Fruit fly (Drosophila melanogaster) whole organism, pupa: ENCODE data around the gene Alms1a.

Experiments used
- CG10348 ChIP-seq: fragments of 200-800 bp; sonication (Bioruptor generic); IDR thresholded peaks from 2 replicates; pipeline ENCODE4 v1.3.6; 2022; ENCODE audit warnings: missing biosample characterization, missing genetic modification characterization
- CG12605 ChIP-seq: fragments of 200-800 bp; sonication (Bioruptor generic); IDR thresholded peaks from 2 replicates; pipeline ENCODE4 v1.3.6; 2022; ENCODE audit warnings: missing biosample characterization, missing genetic modification characterization
- CG13204 ChIP-seq: fragments of 200-800 bp; sonication (Bioruptor generic); optimal IDR thresholded peaks from 2 replicates; lab custom pipeline; 2018; ENCODE audit warnings: missing biosample characterization, mild to moderate bottlenecking, missing genetic modification characterization, moderate library complexity
- CG14655 ChIP-seq: fragments of 200-800 bp; sonication (Bioruptor generic); optimal IDR thresholded peaks from 3 replicates; lab custom pipeline; 2017; ENCODE audit warnings: mild to moderate bottlenecking, missing biosample characterization, missing genetic modification reagents, missing genetic modification characterization
- CG15710 ChIP-seq: fragments of 200-800 bp; sonication (Bioruptor generic); optimal IDR thresholded peaks from 2 replicates; lab custom pipeline; 2018; ENCODE audit warnings: missing biosample characterization, mild to moderate bottlenecking, missing genetic modification characterization, moderate library complexity
- CG17806 ChIP-seq: fragments of 200-800 bp; sonication (Bioruptor generic); optimal IDR thresholded peaks from 2 replicates; lab custom pipeline; 2018; ENCODE audit warnings: missing biosample characterization, mild to moderate bottlenecking, missing genetic modification characterization, moderate library complexity
- CG32121 ChIP-seq: fragments of 200-800 bp; sonication (Bioruptor generic); IDR thresholded peaks from 2 replicates; pipeline ENCODE4 v1.3.6; 2022; ENCODE audit warnings: missing biosample characterization, missing genetic modification characterization
- CG34367 ChIP-seq: fragments of 200-800 bp; sonication (Bioruptor generic); optimal IDR thresholded peaks from 2 replicates; lab custom pipeline; 2018; ENCODE audit warnings: missing biosample characterization, mild to moderate bottlenecking, missing genetic modification characterization
- CG4496 ChIP-seq: fragments of 200-800 bp; sonication (Bioruptor generic); IDR thresholded peaks from 3 replicates; pipeline ENCODE4 v1.3.6; 2022; ENCODE audit warnings: missing biosample characterization, missing genetic modification characterization
- CG8159 ChIP-seq: fragments of 200-800 bp; sonication (Bioruptor generic); optimal IDR thresholded peaks from 3 replicates; lab custom pipeline; 2018; ENCODE audit warnings: missing biosample characterization, mild to moderate bottlenecking, missing genetic modification characterization, moderate library complexity
- CG8301 ChIP-seq: fragments of 200-800 bp; sonication (Bioruptor generic); optimal IDR thresholded peaks from 2 replicates; lab custom pipeline; 2018; ENCODE audit warnings: missing biosample characterization, mild to moderate bottlenecking, missing genetic modification characterization
- CG9948 ChIP-seq: fragments of 200-800 bp; sonication (Bioruptor generic); optimal IDR thresholded peaks from 2 replicates; lab custom pipeline; 2018; ENCODE audit warnings: missing biosample characterization, mild to moderate bottlenecking, missing genetic modification characterization, moderate library complexity
- D1 ChIP-seq: fragments of 200-800 bp; sonication (Bioruptor generic); optimal IDR thresholded peaks from 2 replicates; lab custom pipeline; 2018; ENCODE audit warnings: missing biosample characterization, mild to moderate bottlenecking, missing genetic modification characterization, moderate library complexity
- EcR ChIP-seq: fragments of 200-800 bp; sonication (Bioruptor generic); optimal IDR thresholded peaks from 3 replicates; lab custom pipeline; 2019; ENCODE audit warnings: missing biosample characterization, missing genetic modification characterization, mild to moderate bottlenecking, moderate library complexity, missing genetic modification reagents
- Ets98B ChIP-seq: fragments of 200-800 bp; sonication (Bioruptor generic); IDR thresholded peaks from 2 replicates; pipeline ENCODE4 v1.3.6; 2022; ENCODE audit warnings: missing biosample characterization, missing genetic modification characterization
- Pif1A ChIP-seq: fragments of 200-800 bp; sonication (Bioruptor generic); optimal IDR thresholded peaks from 3 replicates; lab custom pipeline; 2016; ENCODE audit warnings: missing biosample characterization, missing genetic modification characterization
- Pif1B ChIP-seq: fragments of 200-800 bp; sonication (Bioruptor generic); optimal IDR thresholded peaks from 3 replicates; lab custom pipeline; 2016; ENCODE audit warnings: missing biosample characterization, missing genetic modification characterization
- Snoo ChIP-seq: fragments of 200-800 bp; sonication (Bioruptor generic); optimal IDR thresholded peaks from 3 replicates; lab custom pipeline; 2017; ENCODE audit warnings: missing biosample characterization, mild to moderate bottlenecking, missing genetic modification characterization, inconsistent platforms
- fd96Ca ChIP-seq: fragments of 200-800 bp; sonication (Bioruptor generic); IDR thresholded peaks from 3 replicates; pipeline ENCODE4 v1.3.6; 2022; ENCODE audit warnings: missing biosample characterization, missing genetic modification characterization
- gl ChIP-seq: fragments of 200-800 bp; sonication (Bioruptor generic); optimal IDR thresholded peaks from 2 replicates; lab custom pipeline; 2018; ENCODE audit warnings: missing biosample characterization, mild to moderate bottlenecking, missing genetic modification characterization
- rn ChIP-seq: fragments of 200-800 bp; sonication (Bioruptor generic); IDR thresholded peaks from 2 replicates; pipeline ENCODE4 v1.3.6; 2022; ENCODE audit warnings: missing biosample characterization, missing genetic modification characterization

Alms1a gene

dm6 chrX:4644768-4645167, 9.0 kb upstream of the Alms1a start, which contains the start of gene CG3062:
TSS of gene CG3062 (minus strand) at chrX:4644868.
- TF ChIP-seq CG9948 (tag; lab: Kevin White, UChicago) (no peak), CG8159 (tag; lab: Kevin White, UChicago) (no peak), CG4496 (GFP tag; lab: Robert Waterston, UW) (no peak), CG34367 (tag; lab: Kevin White, UChicago) (no peak), EcR (GFP tag; lab: Kevin White, UChicago) (no peak), gl (tag; lab: Kevin White, UChicago) (no peak), CG14655 (GFP tag; lab: Kevin White, UChicago) (no peak), CG17806 (tag; lab: Kevin White, UChicago) (no peak), rn (no peak), CG32121 (GFP tag; lab: Robert Waterston, UW) (no peak), Ets98B (no peak)

dm6 chrX:4643887-4644286, 8.1 kb upstream of the Alms1a start, which contains the start of gene CG3081:
TSS of gene CG3081 (minus strand) at chrX:4643987.
- TF ChIP-seq Snoo (tag; lab: Kevin White, UChicago) (no peak), Ets98B (no peak), Pif1A (GFP tag; lab: Kevin White, UChicago) (no peak), D1 (no peak)

dm6 chrX:4630836-4631235, 5.0 kb downstream of the Alms1a start, which contains the start of gene Alms1b:
TSS of gene Alms1b (minus strand) at chrX:4630936.
- TF ChIP-seq CG32121 (GFP tag; lab: Robert Waterston, UW): no peak
- TF ChIP-seq CG8301 (tag; lab: Kevin White, UChicago): no peak
- TF ChIP-seq CG9948 (tag; lab: Kevin White, UChicago): no peak
- no peak for TF ChIP-seq CG17806 (tag; lab: Kevin White, UChicago)
- no peak for TF ChIP-seq CG4496 (GFP tag; lab: Robert Waterston, UW)
- no peak for TF ChIP-seq CG10348 (GFP tag; lab: Robert Waterston, UW)
- TF ChIP-seq Pif1B (GFP tag; lab: Kevin White, UChicago): no peak
- TF ChIP-seq D1: no peak
- no peak for TF ChIP-seq CG13204
- no peak for TF ChIP-seq rn
- no peak for TF ChIP-seq CG8159 (tag; lab: Kevin White, UChicago)
- TF ChIP-seq Snoo (tag; lab: Kevin White, UChicago): no peak

dm6 chrX:4627160-4627559, 8.6 kb downstream of the Alms1a start:
- TF ChIP-seq CG13204 (no peak), Snoo (tag; lab: Kevin White, UChicago) (no peak), CG8301 (tag; lab: Kevin White, UChicago) (no peak), EcR (GFP tag; lab: Kevin White, UChicago) (no peak), gl (tag; lab: Kevin White, UChicago) (no peak), rn (no peak)
- TF ChIP-seq, all 21 proteins: peak for 0

dm6 chrX:4618869-4619268, 16.9 kb downstream of the Alms1a start:
- TF ChIP-seq Pif1A (GFP tag; lab: Kevin White, UChicago) (no peak), CG12605 (GFP tag; lab: Robert Waterston, UW) (no peak), fd96Ca (GFP tag; lab: Robert Waterston, UW) (no peak), gl (tag; lab: Kevin White, UChicago) (no peak), EcR (GFP tag; lab: Kevin White, UChicago) (no peak), rn (no peak), CG4496 (GFP tag; lab: Robert Waterston, UW) (no peak), CG34367 (tag; lab: Kevin White, UChicago) (no peak), CG14655 (GFP tag; lab: Kevin White, UChicago) (no peak), Ets98B (no peak), CG32121 (GFP tag; lab: Robert Waterston, UW) (no peak), CG9948 (tag; lab: Kevin White, UChicago) (no peak), CG8159 (tag; lab: Kevin White, UChicago) (no peak), Snoo (tag; lab: Kevin White, UChicago) (no peak), Pif1B (GFP tag; lab: Kevin White, UChicago) (no peak), D1 (no peak)

dm6 chrX:4616865-4617669, 18.7 kb downstream of the Alms1a start, which contains the start of gene peb:
TSS of gene peb (plus strand) at chrX:4617564.
- TF ChIP-seq CG4496 (GFP tag; lab: Robert Waterston, UW): peak; percentile 63; the same call in 2 of the 3 replicates
- TF ChIP-seq EcR (GFP tag; lab: Kevin White, UChicago): peak; percentile 27
- peak; percentile 33 for TF ChIP-seq CG14655 (GFP tag; lab: Kevin White, UChicago)
- peak; percentile 12 for TF ChIP-seq CG8159 (tag; lab: Kevin White, UChicago)
- no peak for TF ChIP-seq CG8301 (tag; lab: Kevin White, UChicago)
- TF ChIP-seq Snoo (tag; lab: Kevin White, UChicago): peak; percentile 54
- TF ChIP-seq Ets98B: peak; percentile 60
- TF ChIP-seq CG13204: peak; percentile 32
- TF ChIP-seq CG10348 (GFP tag; lab: Robert Waterston, UW): no peak
- peak; percentile 34; the same call in 2 of the 3 replicates for TF ChIP-seq fd96Ca (GFP tag; lab: Robert Waterston, UW)
- TF ChIP-seq CG32121 (GFP tag; lab: Robert Waterston, UW): no peak
- no peak for TF ChIP-seq CG9948 (tag; lab: Kevin White, UChicago)
- TF ChIP-seq CG17806 (tag; lab: Kevin White, UChicago): no peak
- TF ChIP-seq D1: no peak
- TF ChIP-seq CG12605 (GFP tag; lab: Robert Waterston, UW): peak; percentile 71
- peak; percentile 7 for TF ChIP-seq Pif1A (GFP tag; lab: Kevin White, UChicago)
- TF ChIP-seq gl (tag; lab: Kevin White, UChicago): peak; percentile 47
- TF ChIP-seq CG15710 (tag; lab: Kevin White, UChicago): no peak
- TF ChIP-seq rn: no peak
- peak; percentile 4 for TF ChIP-seq CG34367 (tag; lab: Kevin White, UChicago)
- TF ChIP-seq Pif1B (GFP tag; lab: Kevin White, UChicago): peak; percentile 12
